Worm (Caenorhabditis elegans): ENCODE results near the gene dpy-20.

DNA sequence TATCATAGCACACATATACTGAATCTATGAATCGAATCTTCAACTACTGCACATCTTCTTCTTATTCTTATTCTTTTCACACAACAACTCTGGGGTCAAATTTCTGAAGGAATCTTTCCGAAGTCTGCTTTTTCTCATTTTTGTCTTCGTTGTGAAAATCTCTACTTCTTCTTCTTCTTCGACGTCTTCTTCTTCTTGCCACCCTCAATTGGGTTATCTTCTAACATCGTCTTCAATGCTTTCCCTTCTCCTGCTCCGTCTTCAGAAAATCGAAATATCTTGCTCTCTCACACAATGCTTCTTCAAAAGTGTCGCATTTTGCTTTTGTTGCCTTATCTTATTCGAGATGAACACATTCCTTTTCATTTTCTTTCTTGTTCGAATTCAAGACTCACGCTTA is 22.6 kb upstream of the dpy-20 start:
- TF ChIP-seq B0310.2 (tag; optimal IDR thresholded peaks at IDR 0.05) (no peak), flt-1 (GFP tag; IDR thresholded peaks at IDR 0.05) (no peak), F13C5.2 (tag; optimal IDR thresholded peaks at IDR 0.05) (no peak), tbx-37 (GFP tag; conservative IDR thresholded peaks at IDR 0.05) (no peak), ama-1 (optimal IDR thresholded peaks at IDR 0.05) (no peak), tra-4 (tag; optimal IDR thresholded peaks at IDR 0.05) (no peak), ets-7 (tag; optimal IDR thresholded peaks at IDR 0.05) (no peak)
